Worm (Caenorhabditis elegans): ENCODE results near the gene F58B4.6.
A peak's percentile ranks its signal among the peaks of the same experiment; 100 is the strongest.

The F58B4.6 gene

ce11 chrV:10961448-10961870 is 36.6 kb downstream of the F58B4.6 start (continued):
- peak; percentile 49 for TF ChIP-seq mec-3 (tag; optimal IDR thresholded peaks at IDR 0.05; ENCODE audit: borderline replicate concordance)
- no peak for TF ChIP-seq T23F11.4 (GFP tag; optimal IDR thresholded peaks at IDR 0.05)
- TF ChIP-seq madf-2 (tag; optimal IDR thresholded peaks at IDR 0.05), result no peak
- peak; percentile 27 for TF ChIP-seq fax-1 (tag; optimal IDR thresholded peaks at IDR 0.05)
- TF ChIP-seq dve-1 (tag; optimal IDR thresholded peaks at IDR 0.05), result no peak
- peak; percentile 22 for TF ChIP-seq C08G9.2 (tag; optimal IDR thresholded peaks at IDR 0.05)
- TF ChIP-seq unc-42 (tag; optimal IDR thresholded peaks at IDR 0.05), result peak; percentile 94
- peak; percentile 48 for TF ChIP-seq tbx-2 (tag; optimal IDR thresholded peaks at IDR 0.05)
- TF ChIP-seq ceh-34 (tag; optimal IDR thresholded peaks at IDR 0.05), result peak; percentile 44
- peak; percentile 68 for TF ChIP-seq unc-55 (GFP tag; optimal IDR thresholded peaks at IDR 0.05)
- TF ChIP-seq unc-86 (tag; optimal IDR thresholded peaks at IDR 0.05), result no peak
- no peak for TF ChIP-seq hlh-6 (tag; optimal IDR thresholded peaks at IDR 0.05)
- no peak for TF ChIP-seq sdc-2 (tag; optimal IDR thresholded peaks at IDR 0.05)
- TF ChIP-seq ceh-31 (tag; optimal IDR thresholded peaks at IDR 0.05), result peak; percentile 62
- no peak for TF ChIP-seq ztf-16 (tag; optimal IDR thresholded peaks at IDR 0.05)
- TF ChIP-seq zip-5 (tag; optimal IDR thresholded peaks at IDR 0.05), result no peak
- TF ChIP-seq ceh-48 (tag; optimal IDR thresholded peaks at IDR 0.05), result no peak
- TF ChIP-seq F13H6.1 (tag; optimal IDR thresholded peaks at IDR 0.05), result no peak
- TF ChIP-seq elt-4 (tag; optimal IDR thresholded peaks at IDR 0.05), result no peak
- peak; percentile 1 for TF ChIP-seq nfya-1 (tag; optimal IDR thresholded peaks at IDR 0.05)
- no peak for TF ChIP-seq ceh-45 (GFP tag; IDR thresholded peaks at IDR 0.05)
- no peak for TF ChIP-seq gmeb-2 (tag; optimal IDR thresholded peaks at IDR 0.05)
- TF ChIP-seq ceh-18 (tag; optimal IDR thresholded peaks at IDR 0.05), result peak; percentile 93
- TF ChIP-seq fkh-6 (tag; optimal IDR thresholded peaks at IDR 0.05), result no peak
- no peak for TF ChIP-seq ahr-1 (tag; optimal IDR thresholded peaks at IDR 0.05)

ce11 chrV:10965501-10965900 is 40.7 kb downstream of the F58B4.6 start, which contains the start of the genes ctf-4 and eef-1G:
Gene ctf-4 (minus strand): TSS chrV:10965539.
Gene eef-1G (plus strand): TSS chrV:10965719.
- no peak for TF ChIP-seq ama-1 (optimal IDR thresholded peaks at IDR 0.05)
- no peak for TF ChIP-seq eyg-1 (tag; optimal IDR thresholded peaks at IDR 0.05)
- TF ChIP-seq ahr-1 (tag; optimal IDR thresholded peaks at IDR 0.05), result no peak
- TF ChIP-seq unc-55 (GFP tag; optimal IDR thresholded peaks at IDR 0.05), result peak; percentile 85
- no peak for TF ChIP-seq fkh-10 (GFP tag; optimal IDR thresholded peaks at IDR 0.05)
- TF ChIP-seq unc-86 (tag; optimal IDR thresholded peaks at IDR 0.05), result no peak
- no peak for TF ChIP-seq T23F11.4 (GFP tag; optimal IDR thresholded peaks at IDR 0.05)
- no peak for TF ChIP-seq ceh-30 (tag; optimal IDR thresholded peaks at IDR 0.05)
- TF ChIP-seq C08G9.2 (tag; optimal IDR thresholded peaks at IDR 0.05), result no peak
- TF ChIP-seq dve-1 (tag; optimal IDR thresholded peaks at IDR 0.05), result peak; percentile 85
- TF ChIP-seq lin-11 (tag; optimal IDR thresholded peaks at IDR 0.05), result no peak
- TF ChIP-seq npax-4 (tag; optimal IDR thresholded peaks at IDR 0.05), result no peak
- no peak for TF ChIP-seq fkh-6 (tag; optimal IDR thresholded peaks at IDR 0.05)
- no peak for TF ChIP-seq odd-2 (tag; optimal IDR thresholded peaks at IDR 0.05)
- TF ChIP-seq ceh-6 (GFP tag; optimal IDR thresholded peaks at IDR 0.05), result no peak
- TF ChIP-seq rnt-1 (tag; optimal IDR thresholded peaks at IDR 0.05), result peak; percentile 90
- TF ChIP-seq nhr-11 (tag; optimal IDR thresholded peaks at IDR 0.05), result no peak
- no peak for TF ChIP-seq hlh-6 (tag; optimal IDR thresholded peaks at IDR 0.05)
- no peak for TF ChIP-seq elt-4 (tag; optimal IDR thresholded peaks at IDR 0.05)
- TF ChIP-seq pros-1 (tag; optimal IDR thresholded peaks at IDR 0.05), result peak; percentile 5
- TF ChIP-seq tbx-2 (tag; optimal IDR thresholded peaks at IDR 0.05), result peak; percentile 72
- TF ChIP-seq ztf-16 (tag; optimal IDR thresholded peaks at IDR 0.05), result no peak
- TF ChIP-seq pqm-1 (tag; optimal IDR thresholded peaks at IDR 0.05), result peak; percentile 62
- no peak for TF ChIP-seq elt-2 (tag; optimal IDR thresholded peaks at IDR 0.05)
- TF ChIP-seq pha-2 (tag; optimal IDR thresholded peaks at IDR 0.05), result no peak
- TF ChIP-seq pax-1 (tag; optimal IDR thresholded peaks at IDR 0.05), result no peak
- TF ChIP-seq pat-9 (tag; optimal IDR thresholded peaks at IDR 0.05), result peak; percentile 41
- no peak for TF ChIP-seq sox-2 (GFP tag; IDR thresholded peaks at IDR 0.05)
- TF ChIP-seq madf-2 (tag; optimal IDR thresholded peaks at IDR 0.05), result no peak
- no peak for TF ChIP-seq ceh-19 (GFP tag; optimal IDR thresholded peaks at IDR 0.05)
- peak; percentile 62 for TF ChIP-seq ceh-18 (tag; optimal IDR thresholded peaks at IDR 0.05)
- TF ChIP-seq ttx-3 (tag; optimal IDR thresholded peaks at IDR 0.05), result no peak
- TF ChIP-seq hlh-8 (tag; optimal IDR thresholded peaks at IDR 0.05), result peak; percentile 28
- no peak for TF ChIP-seq ceh-45 (GFP tag; IDR thresholded peaks at IDR 0.05)
- no peak for TF ChIP-seq ceh-48 (tag; optimal IDR thresholded peaks at IDR 0.05)
- no peak for TF ChIP-seq ceh-9 (tag; optimal IDR thresholded peaks at IDR 0.05)
- TF ChIP-seq ceh-31 (tag; optimal IDR thresholded peaks at IDR 0.05), result peak; percentile 64
- TF ChIP-seq sdc-2 (tag; optimal IDR thresholded peaks at IDR 0.05), result no peak
- TF ChIP-seq sox-4 (tag; optimal IDR thresholded peaks at IDR 0.05), result no peak
- no peak for TF ChIP-seq nhr-232 (tag; optimal IDR thresholded peaks at IDR 0.05)
- no peak for TF ChIP-seq F13H6.1 (tag; optimal IDR thresholded peaks at IDR 0.05)
- TF ChIP-seq pag-3 (tag; optimal IDR thresholded peaks at IDR 0.05; ENCODE audit: borderline replicate concordance), result no peak
- TF ChIP-seq K09A11.1 (tag; optimal IDR thresholded peaks at IDR 0.05; ENCODE audit: insufficient read depth), result no peak
